Worm (Caenorhabditis elegans) whole organism, L2 larva: ENCODE data around the gene rpl-25.1.

Source experiments
- ceh-16 ChIP-seq: fragments of 150-350 bp; optimal IDR thresholded peaks from 2 replicates; lab custom pipeline; 2014; ENCODE audit warnings: missing biosample characterization, missing genetic modification characterization
- crh-2 ChIP-seq: sonication (generic microtip); optimal IDR thresholded peaks from 2 replicates; lab custom pipeline; 2017; ENCODE audit warnings: missing biosample characterization, missing genetic modification characterization
- nhr-11 ChIP-seq: fragments of 150-350 bp; optimal IDR thresholded peaks from 2 replicates; lab custom pipeline; 2014; ENCODE audit warnings: missing biosample characterization, missing genetic modification characterization
- sma-9 ChIP-seq, 2 experiments: fragments of 150-350 bp in 1 of 2; sonication (generic microtip) in 1 of 2; optimal IDR thresholded peaks; 2 replicates each; lab custom pipeline; 2014 to 2016; ENCODE audit warnings: missing genetic modification characterization in 2 of 2, mild to moderate bottlenecking in 1 of 2, missing biosample characterization in 1 of 2, missing compliant biosample characterization in 1 of 2, missing genetic modification reagents in 1 of 2, moderate library complexity in 1 of 2
- ztf-11 ChIP-seq: sonication (generic microtip); optimal IDR thresholded peaks from 2 replicates; lab custom pipeline; 2017; ENCODE audit warnings: missing biosample characterization, missing genetic modification characterization

DNA sequence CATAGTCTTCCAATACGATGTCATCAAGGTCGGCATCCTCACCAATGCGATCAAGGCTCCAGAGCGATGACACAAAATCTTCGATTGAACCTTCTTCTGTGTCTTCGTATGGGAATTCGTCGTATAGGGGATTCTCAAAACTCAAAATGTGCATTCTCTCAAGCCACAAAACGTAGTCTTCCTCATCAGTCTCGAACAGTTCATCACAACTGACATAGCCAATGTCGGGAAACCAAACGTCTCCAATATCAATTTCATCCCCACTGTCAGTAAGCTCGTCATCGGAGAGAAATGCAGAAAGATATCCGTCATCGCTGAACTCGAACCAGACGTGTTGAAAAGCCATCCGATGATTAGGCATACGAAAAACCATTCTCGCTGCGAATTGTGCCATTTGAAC is 39.7 kb downstream of the rpl-25.1 start, which contains the start of gene C39E6.2:
- TF ChIP-seq ztf-11 (tag; lab: Kevin White, UChicago): no peak
- no peak for TF ChIP-seq sma-9 (GFP tag; optimal IDR thresholded peaks at IDR 0.05; lab: Kevin White, UChicago)
- no peak for TF ChIP-seq sma-9 (tag; optimal IDR thresholded peaks at IDR 0.05; lab: Kevin White, UChicago)
- no peak for TF ChIP-seq crh-2
- TF ChIP-seq ceh-16 (tag; lab: Kevin White, UChicago): no peak
- TF ChIP-seq nhr-11: no peak
